Fruit fly (Drosophila melanogaster) whole organism, embryonic: Measurements from ENCODE around the gene Cpr65Ea.

Experiments
- Antp ChIP-seq: fragments of 200-800 bp; sonication (Bioruptor generic); optimal IDR thresholded peaks from 3 replicates; lab custom pipeline; 2016; ENCODE audit warnings: missing biosample characterization, missing genetic modification characterization
- Atf-2 ChIP-seq: fragments of 200-800 bp; sonication (Bioruptor generic); optimal IDR thresholded peaks from 2 replicates; lab custom pipeline; 2016; ENCODE audit warnings: missing biosample characterization, missing genetic modification characterization
- B-H2 ChIP-seq: fragments of 200-800 bp; sonication (Bioruptor generic); optimal IDR thresholded peaks from 2 replicates; lab custom pipeline; 2018; ENCODE audit warnings: missing biosample characterization, mild to moderate bottlenecking, missing genetic modification characterization
- CG11085 ChIP-seq: fragments of 200-800 bp; sonication (Bioruptor generic); IDR thresholded peaks from 2 replicates; pipeline ENCODE4 v1.3.6; 2022; ENCODE audit warnings: missing biosample characterization, missing genetic modification characterization
- CG11456 ChIP-seq: fragments of 200-800 bp; sonication (Bioruptor generic); IDR thresholded peaks from 3 replicates; pipeline ENCODE4 v1.3.6; 2022; ENCODE audit warnings: missing biosample characterization, missing genetic modification characterization
- CG11504 ChIP-seq: fragments of 200-800 bp; sonication (Bioruptor generic); optimal IDR thresholded peaks from 3 replicates; lab custom pipeline; 2019; ENCODE audit warnings: missing biosample characterization, mild to moderate bottlenecking, missing genetic modification characterization, moderate library complexity
- CG11696 ChIP-seq: fragments of 200-800 bp; sonication (Bioruptor generic); IDR thresholded peaks from 2 replicates; pipeline ENCODE4 v1.3.6; 2022; ENCODE audit warnings: missing biosample characterization, missing genetic modification characterization
- CG12391 ChIP-seq: fragments of 200-800 bp; sonication (Bioruptor generic); optimal IDR thresholded peaks from 3 replicates; lab custom pipeline; 2018; ENCODE audit warnings: missing biosample characterization, mild to moderate bottlenecking, missing genetic modification characterization, moderate library complexity
- CG12769 ChIP-seq: fragments of 200-800 bp; sonication (Bioruptor generic); optimal IDR thresholded peaks from 2 replicates; lab custom pipeline; 2019; ENCODE audit warnings: missing biosample characterization, mild to moderate bottlenecking, missing genetic modification characterization, moderate library complexity
- CG13123 ChIP-seq: fragments of 200-800 bp; sonication (Bioruptor generic); optimal IDR thresholded peaks from 2 replicates; lab custom pipeline; 2016; ENCODE audit warnings: missing biosample characterization, missing genetic modification characterization
- CG14441 ChIP-seq: fragments of 200-800 bp; sonication (Bioruptor generic); IDR thresholded peaks from 2 replicates; pipeline ENCODE4 v1.3.6; 2022; ENCODE audit warnings: missing biosample characterization, missing genetic modification characterization
- CG14710 ChIP-seq: fragments of 200-800 bp; sonication (Bioruptor generic); optimal IDR thresholded peaks from 3 replicates; lab custom pipeline; 2019; ENCODE audit warnings: missing biosample characterization, mild to moderate bottlenecking, missing genetic modification characterization, moderate library complexity
- CG15696 ChIP-seq: fragments of 200-800 bp; sonication (Bioruptor generic); optimal IDR thresholded peaks from 2 replicates; lab custom pipeline; 2019; ENCODE audit warnings: missing biosample characterization, mild to moderate bottlenecking, missing genetic modification characterization, moderate library complexity
- CG18476 ChIP-seq: fragments of 200-800 bp; sonication (Bioruptor generic); optimal IDR thresholded peaks from 2 replicates; lab custom pipeline; 2016; ENCODE audit warnings: missing biosample characterization, mild to moderate bottlenecking, missing genetic modification characterization
- CG2129 ChIP-seq: fragments of 200-800 bp; sonication (Bioruptor generic); IDR thresholded peaks from 2 replicates; pipeline ENCODE4 v1.3.6; 2022; ENCODE audit warnings: missing biosample characterization, missing genetic modification characterization; ENCODE audit not compliant: partially characterized antibody
- CG2199 ChIP-seq: fragments of 200-800 bp; sonication (Bioruptor generic); IDR thresholded peaks from 3 replicates; pipeline ENCODE4 v1.3.6; 2022; ENCODE audit warnings: missing biosample characterization, missing genetic modification characterization
- CG30020 ChIP-seq: fragments of 200-800 bp; optimal IDR thresholded peaks from 2 replicates; lab custom pipeline; 2019; ENCODE audit warnings: missing biosample characterization, mild to moderate bottlenecking, missing genetic modification characterization, moderate library complexity
- CG30431 ChIP-seq: fragments of 200-800 bp; sonication (Bioruptor generic); optimal IDR thresholded peaks from 2 replicates; lab custom pipeline; 2017; ENCODE audit warnings: missing biosample characterization, missing genetic modification characterization
- CG31224 ChIP-seq: fragments of 200-800 bp; sonication (Bioruptor generic); IDR thresholded peaks from 2 replicates; pipeline ENCODE4 v1.3.6; 2022; ENCODE audit warnings: missing biosample characterization, missing genetic modification characterization
- CG33557 ChIP-seq: fragments of 200-800 bp; sonication (Bioruptor generic); optimal IDR thresholded peaks from 2 replicates; lab custom pipeline; 2019; ENCODE audit warnings: missing biosample characterization, mild to moderate bottlenecking, missing genetic modification characterization, moderate library complexity
- CG3838 ChIP-seq: fragments of 200-800 bp; sonication (Bioruptor generic); optimal IDR thresholded peaks from 3 replicates; lab custom pipeline; 2016; ENCODE audit warnings: missing biosample characterization, missing genetic modification characterization
- CG4282 ChIP-seq: fragments of 200-800 bp; sonication (Bioruptor generic); optimal IDR thresholded peaks from 2 replicates; lab custom pipeline; 2016; ENCODE audit warnings: missing biosample characterization, missing genetic modification characterization
- CG5953 ChIP-seq: fragments of 200-800 bp; sonication (Bioruptor generic); IDR thresholded peaks from 2 replicates; pipeline ENCODE4 v1.3.6; 2022; ENCODE audit warnings: missing biosample characterization, missing genetic modification characterization
- CG7372 ChIP-seq: fragments of 200-800 bp; sonication (Bioruptor generic); IDR thresholded peaks from 2 replicates; pipeline ENCODE4 v1.3.6; 2022; ENCODE audit warnings: missing biosample characterization, missing genetic modification characterization
- CG7745 ChIP-seq: fragments of 200-800 bp; sonication (Bioruptor generic); optimal IDR thresholded peaks from 2 replicates; lab custom pipeline; 2018; ENCODE audit warnings: missing biosample characterization, mild to moderate bottlenecking, missing genetic modification characterization, moderate library complexity
- D ChIP-seq, 2 experiments: fragments of 200-800 bp in 1 of 2; fragments of >200 bp in 1 of 2; sonication (Bioruptor generic) in 1 of 2; optimal IDR thresholded peaks; 2 replicates in 1 of 2; 3 replicates in 1 of 2; lab custom pipeline; 2017; ENCODE audit warnings: mild to moderate bottlenecking in 1 of 2, missing biosample characterization in 1 of 2, missing genetic modification characterization in 1 of 2, missing genetic modification reagents in 1 of 2
- Deaf1 ChIP-seq: fragments of 200-800 bp; optimal IDR thresholded peaks from 3 replicates; lab custom pipeline; 2019; ENCODE audit warnings: missing biosample characterization, mild to moderate bottlenecking, missing genetic modification characterization, moderate library complexity
- Ets65A ChIP-seq: fragments of 200-800 bp; sonication (Bioruptor generic); peaks from one replicate; lab custom pipeline; 2016; ENCODE audit warnings: missing biosample characterization, missing genetic modification characterization
- Max ChIP-seq: fragments of 200-800 bp; sonication (Bioruptor generic); optimal IDR thresholded peaks from 2 replicates; lab custom pipeline; 2016; ENCODE audit warnings: missing biosample characterization, mild to moderate bottlenecking, missing genetic modification characterization
- Med ChIP-seq: fragments of 200-800 bp; sonication (Bioruptor generic); peaks from one replicate; lab custom pipeline; 2016; ENCODE audit warnings: missing biosample characterization, missing genetic modification characterization, mild to moderate bottlenecking, inconsistent platforms, moderate library complexity
- Pdp1 ChIP-seq, 2 experiments: fragments of 200-800 bp; sonication (Bioruptor generic); optimal IDR thresholded peaks; 3 replicates each; lab custom pipeline; 2016; ENCODE audit warnings: missing biosample characterization in 2 of 2, missing genetic modification characterization in 2 of 2, mild to moderate bottlenecking in 1 of 2, moderate library complexity in 1 of 2
- Poxn ChIP-seq: fragments of 200-800 bp; sonication (Bioruptor generic); IDR thresholded peaks from 2 replicates; pipeline ENCODE4 v1.3.6; 2022; ENCODE audit warnings: missing biosample characterization, missing genetic modification characterization
- TFAM ChIP-seq: fragments of 200-800 bp; sonication (Bioruptor generic); optimal IDR thresholded peaks from 2 replicates; lab custom pipeline; 2017; ENCODE audit warnings: missing biosample characterization, missing genetic modification characterization, inconsistent platforms
- Trl ChIP-seq, 3 experiments: fragments of >200 bp in 2 of 3; fragments of 200-800 bp in 1 of 3; sonication (Bioruptor generic) in 1 of 3; optimal IDR thresholded peaks; 2 replicates in 1 of 3; 3 replicates in 2 of 3; lab custom pipeline; 2016 to 2017; ENCODE audit warnings: missing biosample characterization in 1 of 3, missing genetic modification characterization in 1 of 3
- abd-A ChIP-seq: fragments of 200-800 bp; sonication (Bioruptor generic); optimal IDR thresholded peaks from 3 replicates; lab custom pipeline; 2019; ENCODE audit warnings: missing biosample characterization, mild to moderate bottlenecking, missing genetic modification characterization, moderate library complexity
- al ChIP-seq: fragments of 200-800 bp; sonication (Bioruptor generic); IDR thresholded peaks from 2 replicates; pipeline ENCODE4 v1.3.6; 2022; ENCODE audit warnings: missing biosample characterization, missing genetic modification characterization
- bcd ChIP-seq: fragments of 200-800 bp; sonication (Bioruptor generic); optimal IDR thresholded peaks from 2 replicates; lab custom pipeline; 2017; ENCODE audit warnings: missing biosample characterization, mild to moderate bottlenecking, missing genetic modification characterization
- en ChIP-seq: fragments of 200-800 bp; sonication (Bioruptor generic); optimal IDR thresholded peaks from 2 replicates; lab custom pipeline; 2016; ENCODE audit warnings: missing biosample characterization, missing genetic modification characterization
- fru ChIP-seq: fragments of >200 bp; optimal IDR thresholded peaks from 2 replicates; lab custom pipeline; 2017
- gcm2 ChIP-seq: fragments of 200-800 bp; sonication (Bioruptor generic); optimal IDR thresholded peaks from 2 replicates; lab custom pipeline; 2016; ENCODE audit warnings: missing biosample characterization, missing genetic modification characterization
- klu ChIP-seq: fragments of 200-800 bp; sonication (Bioruptor generic); IDR thresholded peaks from 2 replicates; pipeline ENCODE4 v1.3.6; 2022; ENCODE audit warnings: missing biosample characterization, missing genetic modification characterization
- lov ChIP-seq, 2 experiments: fragments of 200-800 bp in 1 of 2; fragments of >200 bp in 1 of 2; sonication (Bioruptor generic) in 1 of 2; IDR thresholded peaks in 1 of 2; optimal IDR thresholded peaks in 1 of 2; 2 replicates in 1 of 2; 3 replicates in 1 of 2; pipeline versions ENCODE4 v1.3.6 to Lab custom; 2017 to 2022; ENCODE audit warnings: missing biosample characterization in 1 of 2, missing genetic modification characterization in 1 of 2
- pho ChIP-seq: fragments of 200-800 bp; sonication (Bioruptor generic); optimal IDR thresholded peaks from 2 replicates; lab custom pipeline; 2016; ENCODE audit warnings: missing biosample characterization, missing genetic modification characterization
- sug ChIP-seq: fragments of 200-800 bp; optimal IDR thresholded peaks from 2 replicates; lab custom pipeline; 2019; ENCODE audit warnings: missing biosample characterization, mild to moderate bottlenecking, missing genetic modification characterization, moderate library complexity
- tgo ChIP-seq: fragments of 200-800 bp; sonication (Bioruptor generic); IDR thresholded peaks from 3 replicates; pipeline ENCODE4 v1.3.6; 2022; ENCODE audit warnings: missing biosample characterization, missing genetic modification characterization
- tx ChIP-seq: fragments of 200-800 bp; sonication (Bioruptor generic); optimal IDR thresholded peaks from 2 replicates; lab custom pipeline; 2016; ENCODE audit warnings: missing biosample characterization, missing genetic modification characterization

Gene Cpr65Ea

dm6 chr3L:7087347-7087746 is 939 bp upstream of the Cpr65Ea start (continued):
- TF ChIP-seq Max (GFP tag; lab: Kevin White, UChicago): no peak

dm6 chr3L:7086093-7086492 is 315 bp downstream of the Cpr65Ea start:
- no peak for TF ChIP-seq CG7372 (GFP tag; lab: Robert Waterston, UW)
- no peak for TF ChIP-seq CG11696 (GFP tag; lab: Robert Waterston, UW)
- peak; percentile 72 for TF ChIP-seq CG12769 (tag; lab: Kevin White, UChicago)
- no peak for TF ChIP-seq B-H2 (GFP tag; lab: Kevin White, UChicago)
- TF ChIP-seq CG11504 (tag; lab: Kevin White, UChicago): no peak
- no peak for TF ChIP-seq sug (tag; lab: Kevin White, UChicago)
- TF ChIP-seq CG33557: no peak
- peak; percentile 67 for TF ChIP-seq Ets65A (GFP tag; lab: Kevin White, UChicago)
- 0 out of 2 replicates have a peak, but pooled peaks have one; percentile 19 for TF ChIP-seq CG14441 (GFP tag; lab: Robert Waterston, UW)

dm6 chr3L:7082168-7082567 is 4.2 kb downstream of the Cpr65Ea start:
- TF ChIP-seq CG14710 (tag; lab: Kevin White, UChicago): no peak
- TF ChIP-seq CG2199: peak; percentile 92; the same call in 2 of the 3 replicates

dm6 chr3L:7077258-7077657 is 9.2 kb downstream of the Cpr65Ea start, which contains the start of gene CG8641:
CG8641 (minus strand) TSS chr3L:7077462.
- TF ChIP-seq abd-A (tag; lab: Kevin White, UChicago) (peak; percentile 35), CG13123 (GFP tag; lab: Kevin White, UChicago) (no peak), bcd (GFP tag; lab: Kevin White, UChicago) (no peak), lov (optimal IDR thresholded peaks at IDR 0.05; lab: Kevin White, UChicago) (no peak), lov (GFP tag; IDR thresholded peaks at IDR 0.05; lab: Robert Waterston, UW) (no peak), CG2129 (GFP tag; lab: Robert Waterston, UW) (no peak), Pdp1 (GFP tag; optimal IDR thresholded peaks at IDR 0.05; lab: Kevin White, UChicago) (no peak), CG5953 (GFP tag; lab: Robert Waterston, UW) (no peak), Atf-2 (no peak), en (GFP tag; lab: Kevin White, UChicago) (no peak), CG11456 (GFP tag; lab: Robert Waterston, UW) (0 out of 3 replicates have a peak, but pooled peaks have one; percentile 39), tx (GFP tag; lab: Kevin White, UChicago) (no peak), fru (lab: Kevin White, UChicago) (no peak), Med (GFP tag; lab: Kevin White, UChicago) (peak; percentile 66), Trl (optimal IDR thresholded peaks at IDR 0.05; lab: Kevin White, UChicago) (peak; percentile 9 to 18), Trl (GFP tag; optimal IDR thresholded peaks at IDR 0.05; lab: Kevin White, UChicago) (no peak), CG15696 (tag; lab: Kevin White, UChicago) (no peak), CG11085 (GFP tag; lab: Robert Waterston, UW) (no peak), Poxn (no peak), CG7745 (tag; lab: Kevin White, UChicago) (no peak), CG30020 (tag; lab: Kevin White, UChicago) (no peak), D (optimal IDR thresholded peaks at IDR 0.05; lab: Kevin White, UChicago) (no peak), D (GFP tag; optimal IDR thresholded peaks at IDR 0.05; lab: Kevin White, UChicago) (no peak), CG12391 (tag; lab: Kevin White, UChicago) (no peak), klu (GFP tag; lab: Robert Waterston, UW) (no peak), Deaf1 (peak; percentile 78), tgo (GFP tag; lab: Robert Waterston, UW) (no peak), CG30431 (GFP tag; lab: Kevin White, UChicago) (no peak), TFAM (GFP tag; lab: Kevin White, UChicago) (no peak), Antp (GFP tag; lab: Kevin White, UChicago) (no peak), al (GFP tag; lab: Robert Waterston, UW) (no peak), CG18476 (GFP tag; lab: Kevin White, UChicago) (no peak), CG31224 (GFP tag; lab: Robert Waterston, UW) (no peak), CG4282 (no peak), CG3838 (no peak), gcm2 (GFP tag; lab: Kevin White, UChicago) (no peak), pho (GFP tag; lab: Kevin White, UChicago) (no peak)
